Worm (Caenorhabditis elegans): ENCODE results near the gene nhr-150.

DNA sequence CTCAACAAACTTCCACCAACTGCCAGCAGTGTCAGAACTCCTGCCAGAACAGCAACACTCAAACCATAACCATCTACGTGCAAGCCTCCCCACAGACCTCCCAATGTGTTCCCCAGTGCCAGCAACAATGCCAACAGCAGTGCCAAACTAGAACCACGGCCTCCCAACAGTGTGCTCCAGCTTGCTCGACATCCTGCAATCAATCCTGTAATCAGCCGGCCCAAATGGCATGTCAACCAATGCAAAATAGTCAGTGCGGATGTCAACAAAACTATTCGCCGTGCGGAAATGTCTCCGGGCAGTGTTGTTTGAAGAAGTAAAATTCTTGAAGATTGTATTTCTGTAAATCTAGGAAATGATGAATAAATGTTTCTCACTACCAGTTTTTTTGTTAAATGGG is 14.5 kb downstream of the nhr-150 start:
- no peak for TF ChIP-seq W03F9.2 (tag; optimal IDR thresholded peaks at IDR 0.05)
- no peak for TF ChIP-seq him-1 (tag; optimal IDR thresholded peaks at IDR 0.05)
- no peak for TF ChIP-seq dao-5 (tag; optimal IDR thresholded peaks at IDR 0.05)
